Fruit fly (Drosophila melanogaster): ENCODE data around the gene nmd.
A peak's percentile ranks its signal among the peaks of the same experiment; 100 is the strongest.

DNA sequence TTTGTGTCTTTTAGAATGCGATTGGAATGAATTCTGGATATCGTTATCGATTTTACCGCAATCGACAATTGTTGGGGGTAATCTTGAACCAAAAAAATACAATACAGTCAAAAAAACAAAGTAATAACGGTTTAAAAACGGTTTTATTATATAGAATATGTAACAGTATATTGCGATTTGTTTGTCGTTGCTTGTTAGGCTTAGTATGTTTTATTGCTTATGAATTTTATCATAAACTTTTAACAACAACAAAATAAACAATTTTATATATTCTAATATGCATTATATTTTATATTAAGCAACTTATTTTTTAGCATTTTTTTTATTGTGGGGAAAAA, 4.0 kb downstream of the nmd start, which contains the start of gene CYLD:
- TF ChIP-seq psq (GFP tag; optimal IDR thresholded peaks at IDR 0.05) (peak; percentile 25), h (GFP tag; optimal IDR thresholded peaks at IDR 0.05) (no peak), pan (optimal IDR thresholded peaks at IDR 0.05) (no peak), Hnf4 (GFP tag; optimal IDR thresholded peaks at IDR 0.05) (peak; percentile 70), Abd-B (GFP tag; optimal IDR thresholded peaks at IDR 0.05) (no peak), usp (GFP tag; optimal IDR thresholded peaks at IDR 0.05) (no peak), Dif (GFP tag; optimal IDR thresholded peaks at IDR 0.05; ENCODE audit: partially characterized antibody) (no peak), fru (GFP tag; optimal IDR thresholded peaks at IDR 0.05) (no peak), OdsH (GFP tag; optimal IDR thresholded peaks at IDR 0.05) (peak; percentile 50), Jra (GFP tag; optimal IDR thresholded peaks at IDR 0.05) (peak; percentile 56), woc (GFP tag; optimal IDR thresholded peaks at IDR 0.05) (peak; percentile 4)

All from whole organism, wandering third instar larva.